Worm (Caenorhabditis elegans): Measurements from ENCODE around the gene Y58A7A.1.

- TF ChIP-seq unc-55 (GFP tag; optimal IDR thresholded peaks at IDR 0.05) (no peak), ztf-4 (tag; optimal IDR thresholded peaks at IDR 0.05) (no peak), unc-62 (GFP tag; optimal IDR thresholded peaks at IDR 0.05) (no peak), ztf-11 (tag; optimal IDR thresholded peaks at IDR 0.05) (no peak), snpc-4 (tag; optimal IDR thresholded peaks at IDR 0.05) (no peak), ceh-82 (tag; optimal IDR thresholded peaks at IDR 0.05) (no peak), skn-1 (tag; optimal IDR thresholded peaks at IDR 0.05) (no peak), ama-1 (optimal IDR thresholded peaks at IDR 0.05) (no peak), elt-1 (tag; optimal IDR thresholded peaks at IDR 0.05) (no peak), nhr-11 (tag; optimal IDR thresholded peaks at IDR 0.05) (no peak), elt-3 (tag; optimal IDR thresholded peaks at IDR 0.05) (no peak), mdl-1 (tag; optimal IDR thresholded peaks at IDR 0.05) (no peak)
These were observed 33.0 kb downstream of the Y58A7A.1 start, which contains the start of gene K11D12.7 for ce11 chrV:5036364-5036763.

All from whole organism, L2 larva.